Fruit fly (Drosophila melanogaster): Measurements from ENCODE around the gene prage.

- TF ChIP-seq Smox (GFP tag; optimal IDR thresholded peaks at IDR 0.05) (peak; percentile 51), Sox102F (GFP tag; optimal IDR thresholded peaks at IDR 0.05) (peak; percentile 69), Gug (GFP tag; IDR thresholded peaks at IDR 0.05) (no peak), cyc (GFP tag; optimal IDR thresholded peaks at IDR 0.05) (peak; percentile 14), CG10631 (GFP tag; optimal IDR thresholded peaks at IDR 0.05) (peak; percentile 48), dsx (GFP tag; optimal IDR thresholded peaks at IDR 0.05; ENCODE audit: poor library complexity, severe bottlenecking) (peak; percentile 23), CG16779 (tag; optimal IDR thresholded peaks at IDR 0.05) (no peak), esn (GFP tag; optimal IDR thresholded peaks at IDR 0.05) (peak; percentile 63), OdsH (GFP tag; optimal IDR thresholded peaks at IDR 0.05) (peak; percentile 34), CG6808 (GFP tag; optimal IDR thresholded peaks at IDR 0.05) (peak; percentile 7), CG15336 (GFP tag; IDR thresholded peaks at IDR 0.05) (peak; percentile 55)
Observed at dm6 chrX:1858867-1859266, 85.3 kb downstream of the prage start, which contains the start of gene Lamtor5.
